Worm (Caenorhabditis elegans) whole organism, L4/young adult: Measurements from ENCODE around the gene C09E7.8.

Experiments
- W03F9.2 ChIP-seq: fragments of 150-350 bp; optimal IDR thresholded peaks from 2 replicates; lab custom pipeline; 2014; ENCODE audit warnings: missing biosample characterization, missing genetic modification characterization
- dao-5 ChIP-seq: sonication (generic microtip); optimal IDR thresholded peaks from 2 replicates; lab custom pipeline; 2016; ENCODE audit warnings: missing genotype, missing genetic modification characterization, moderate library complexity, missing compliant biosample characterization
- him-1 ChIP-seq: sonication (generic microtip); optimal IDR thresholded peaks from 2 replicates; lab custom pipeline; 2016; ENCODE audit warnings: missing genotype, missing genetic modification reagents, missing genetic modification characterization, missing compliant biosample characterization

DNA sequence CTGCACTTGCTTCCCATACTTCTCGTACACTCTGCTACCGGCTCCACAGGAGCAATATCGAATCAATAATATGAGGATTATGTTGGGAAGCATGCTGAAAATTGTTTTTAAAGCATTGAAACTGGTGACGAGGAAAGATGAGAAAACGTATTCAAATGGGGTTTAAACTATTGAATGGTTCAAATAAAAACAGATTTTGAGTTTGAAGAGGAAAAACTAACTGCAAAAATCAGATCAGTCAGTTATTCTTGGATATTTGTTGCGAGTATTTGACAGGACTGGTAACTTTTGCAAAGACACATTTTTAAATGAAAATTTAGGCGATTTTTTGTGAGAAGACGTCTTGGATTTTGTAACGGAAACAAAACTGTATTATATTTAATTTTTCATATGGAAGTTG, 43.7 kb downstream of the C09E7.8 start, which contains the start of gene acr-5:
- TF ChIP-seq W03F9.2 (tag; lab: Kevin White, UChicago) (no peak), dao-5 (tag; lab: Kevin White, UChicago) (no peak), him-1 (tag; lab: Kevin White, UChicago) (no peak)
